Fruit fly (Drosophila melanogaster) S2 (cell line): Measurements from ENCODE around the gene CG32086.
"Not testable (repeated sequence)": the region's sequence is repeated elsewhere in the genome, so short reads cannot be mapped to it uniquely, and the experiment has no call there.

Experiments used
- CG8478 ChIP-seq: fragments of >200 bp; optimal IDR thresholded peaks from 2 replicates; lab custom pipeline; 2018
- CTCF ChIP-seq, 2 experiments: fragments of >200 bp; optimal IDR thresholded peaks; 2 replicates each; lab custom pipeline; 2018

The CG32086 gene

DNA sequence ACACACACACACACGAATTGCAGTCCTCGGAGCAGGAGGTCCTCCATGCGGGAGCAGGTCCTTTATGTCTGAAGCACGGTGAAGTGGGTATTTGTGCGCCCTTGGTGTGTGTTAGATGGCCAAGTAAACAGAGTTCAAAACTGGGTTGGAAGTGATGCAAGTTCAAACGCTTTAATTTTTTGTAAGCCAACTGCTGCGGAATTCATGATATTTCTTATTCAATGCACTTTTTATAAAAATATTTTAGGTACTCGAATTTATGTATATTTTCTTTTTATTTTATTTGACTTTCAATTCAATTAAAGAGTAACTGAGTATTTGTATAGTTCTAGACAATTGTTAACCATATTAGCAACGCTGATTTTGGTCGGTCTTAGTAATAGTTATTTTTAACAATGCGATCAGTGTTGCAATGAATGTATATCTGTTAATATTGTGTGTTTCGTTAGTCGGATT, 16.1 kb upstream of the CG32086 start, which contains the start of the genes CG14137 and CG46394:
CG14137 (minus strand) TSS at position 101 of the 456 bp plus-strand sequence.
CG46394 (plus strand) TSS at position 406 of the 456 bp plus-strand sequence.
- no peak for TF ChIP-seq CTCF (optimal IDR thresholded peaks at IDR 0.05; lab: Kevin White, UChicago)
- no peak for TF ChIP-seq CG8478 (lab: Kevin White, UChicago)

- TF ChIP-seq CTCF (optimal IDR thresholded peaks at IDR 0.05; lab: Kevin White, UChicago) = no peak
- TF ChIP-seq CG8478 (lab: Kevin White, UChicago) = no peak
Observed at dm6 chr3L:11599255-11599654, 15.4 kb upstream of the CG32086 start.

DNA sequence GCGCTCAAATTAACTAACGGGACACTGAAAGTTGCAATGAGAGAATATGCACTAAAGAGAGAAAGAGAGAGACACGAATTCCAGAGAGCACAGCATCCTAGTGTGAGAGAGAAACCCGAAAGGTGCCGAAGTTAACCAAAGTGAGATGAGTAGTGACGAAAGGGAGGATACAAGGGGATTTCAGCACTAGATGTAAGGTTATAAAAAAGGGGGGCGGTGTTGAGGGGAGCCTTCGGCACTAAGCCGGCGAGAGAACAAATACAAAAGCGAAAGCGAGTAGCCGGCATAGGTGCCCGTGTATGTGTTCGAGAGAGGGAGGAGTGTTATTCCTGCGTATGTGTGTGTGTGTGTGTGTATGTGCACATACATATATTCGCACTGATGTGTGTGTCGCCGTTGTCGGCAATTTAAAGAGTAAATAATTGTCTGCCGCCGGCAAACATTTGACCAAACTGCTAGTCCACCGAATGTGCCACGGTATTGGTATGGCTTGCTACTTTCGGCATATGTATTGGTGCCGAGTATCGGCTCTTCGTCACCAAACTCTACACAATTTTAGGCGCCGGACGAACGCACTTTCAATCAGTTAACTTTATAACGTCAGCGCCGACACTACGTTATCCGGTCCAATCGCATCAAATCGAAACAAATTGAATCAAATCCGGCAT, 12.9 kb upstream of the CG32086 start, which contains the start of gene CG7368:
CG7368 (plus strand) TSS at position 618 of the 668 bp plus-strand sequence.
- no peak for TF ChIP-seq CTCF (optimal IDR thresholded peaks at IDR 0.05; lab: Kevin White, UChicago)
- no peak for TF ChIP-seq CG8478 (lab: Kevin White, UChicago)

dm6 chr3L:11593778-11594177, 9.9 kb upstream of the CG32086 start:
- TF ChIP-seq CTCF (optimal IDR thresholded peaks at IDR 0.05; lab: Kevin White, UChicago) (no peak), CG8478 (lab: Kevin White, UChicago) (no peak)

DNA sequence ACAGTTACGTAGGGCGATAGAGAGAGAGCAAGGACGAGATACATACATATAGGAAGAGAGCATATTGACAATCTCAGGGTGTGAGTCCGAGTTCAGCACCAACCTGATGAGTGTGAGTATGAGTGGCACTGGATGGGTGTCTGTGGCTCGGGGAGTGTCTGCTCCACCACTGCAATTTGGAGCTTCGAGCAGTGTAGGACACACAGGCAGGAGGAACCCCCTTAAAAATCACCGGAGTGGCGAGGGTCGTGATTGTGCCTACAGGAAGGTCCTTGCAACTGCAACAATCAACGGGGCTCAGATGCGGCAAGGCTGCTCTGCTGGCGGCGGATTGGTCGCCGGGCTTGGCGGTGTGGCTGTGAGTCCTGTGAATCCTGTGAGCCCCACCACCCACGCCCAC, 7.9 kb upstream of the CG32086 start:
- TF ChIP-seq CTCF (optimal IDR thresholded peaks at IDR 0.05; lab: Kevin White, UChicago) (no peak), CG8478 (lab: Kevin White, UChicago) (no peak)

DNA sequence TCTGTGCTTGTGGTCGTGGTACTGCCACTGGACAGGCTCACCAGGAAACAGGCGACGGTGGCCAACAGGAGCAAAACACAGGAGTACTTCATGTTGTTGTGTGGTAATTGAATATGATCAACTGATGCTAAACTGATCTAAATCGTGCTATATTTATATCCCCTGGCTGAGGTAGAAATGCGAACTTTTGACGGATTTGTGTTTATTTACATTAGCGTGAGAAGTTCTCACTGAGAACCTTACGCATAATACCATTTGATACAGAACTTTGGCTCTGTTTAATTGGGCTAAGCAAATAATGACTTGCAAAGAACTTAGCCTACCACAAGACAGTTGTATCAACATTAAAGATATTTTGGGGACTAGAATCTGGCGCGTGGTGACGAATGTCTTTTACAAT, 7.3 kb upstream of the CG32086 start, which contains the start of gene CG33268:
CG33268 (minus strand) TSS at position 101 of the 400 bp plus-strand sequence.
- TF ChIP-seq CG8478 (lab: Kevin White, UChicago) (no peak), CTCF (optimal IDR thresholded peaks at IDR 0.05; lab: Kevin White, UChicago) (no peak)

- TF ChIP-seq CG8478 (lab: Kevin White, UChicago); CTCF (optimal IDR thresholded peaks at IDR 0.05; lab: Kevin White, UChicago): not testable (repeated sequence)
Observed at dm6 chr3L:11589395-11589794, 5.5 kb upstream of the CG32086 start, which contains the start of gene CG7377. Gene CG7377 (plus strand): TSS chr3L:11589695.

dm6 chr3L:11588594-11588993, 4.7 kb upstream of the CG32086 start:
- TF ChIP-seq CG8478 (lab: Kevin White, UChicago) = no peak
- TF ChIP-seq CTCF (optimal IDR thresholded peaks at IDR 0.05; lab: Kevin White, UChicago) = no peak

DNA sequence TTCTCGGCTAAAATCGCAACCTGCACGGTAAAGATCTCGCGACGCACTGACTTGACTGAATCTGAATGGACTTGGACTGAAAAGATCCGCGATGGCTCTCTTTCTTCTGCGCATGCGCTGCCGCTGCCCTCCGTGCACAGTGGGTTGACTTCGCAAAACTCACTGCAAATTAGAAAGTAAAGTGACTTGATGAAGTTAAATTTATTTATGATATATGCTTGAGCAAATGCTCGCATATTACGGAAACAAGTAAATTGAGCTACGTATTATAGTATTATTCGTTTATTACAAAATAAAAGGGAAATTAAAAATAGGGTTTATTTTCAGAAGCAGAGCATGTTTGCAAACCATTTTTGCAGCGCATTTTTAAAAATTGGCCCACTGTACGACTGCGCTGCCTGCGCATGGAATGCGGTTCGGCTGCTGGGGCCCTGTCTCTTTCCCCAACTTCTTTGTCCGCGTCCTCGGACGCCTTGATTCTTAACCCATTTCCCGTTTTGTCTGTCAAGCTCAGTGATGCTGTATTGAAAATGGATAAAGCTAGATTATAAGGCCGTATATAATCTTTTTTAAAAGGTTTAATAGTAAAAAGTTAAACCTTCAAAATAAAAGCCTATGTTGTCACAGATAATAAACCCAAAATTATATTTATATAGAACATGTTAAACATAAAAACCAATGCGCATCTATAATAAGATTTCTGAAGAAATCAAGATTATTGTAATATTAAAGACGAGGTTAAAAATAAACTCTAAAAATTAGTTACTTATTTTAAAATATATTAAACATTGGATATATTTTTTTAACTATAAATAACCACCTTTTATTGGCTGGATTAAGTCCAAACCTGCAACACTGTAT, 4.1 kb upstream of the CG32086 start, which contains the start of gene rt:
rt (minus strand) TSS at position 51 of the 861 bp plus-strand sequence.
- TF ChIP-seq CG8478 (lab: Kevin White, UChicago) = no peak
- TF ChIP-seq CTCF (optimal IDR thresholded peaks at IDR 0.05; lab: Kevin White, UChicago) = no peak

- TF ChIP-seq CTCF (optimal IDR thresholded peaks at IDR 0.05; lab: Kevin White, UChicago) = no peak
- no peak for TF ChIP-seq CG8478 (lab: Kevin White, UChicago)
Observed at dm6 chr3L:11586794-11587462, 3.1 kb upstream of the CG32086 start.

- no peak for TF ChIP-seq CG8478 (lab: Kevin White, UChicago)
- TF ChIP-seq CTCF (optimal IDR thresholded peaks at IDR 0.05; lab: Kevin White, UChicago) = no peak
Observed at dm6 chr3L:11582097-11582496, 1.8 kb downstream of the CG32086 start, which contains the start of gene CG33269. Gene CG33269 (minus strand): TSS chr3L:11582197.

DNA sequence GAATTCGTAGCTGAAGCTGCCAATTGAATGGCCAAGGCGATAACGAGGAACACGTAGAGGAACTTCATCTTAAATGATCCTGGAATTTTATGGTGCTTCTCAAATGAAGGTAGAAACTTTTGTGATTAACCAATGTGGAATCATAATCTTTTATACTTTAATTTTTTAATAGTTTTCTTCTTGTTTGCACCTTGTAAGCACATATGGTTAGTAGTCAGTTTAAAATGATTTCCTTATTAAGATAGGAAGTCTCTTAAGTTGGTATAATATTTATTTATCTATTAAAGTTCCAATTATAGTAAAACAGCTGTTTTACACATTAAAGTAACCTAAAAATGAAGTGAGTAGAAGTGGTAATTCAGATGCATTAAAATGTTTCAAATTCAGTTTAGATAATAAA, 2.9 kb downstream of the CG32086 start, which contains the start of gene CG43391:
CG43391 (minus strand) TSS at position 101 of the 400 bp plus-strand sequence.
- TF ChIP-seq CTCF (optimal IDR thresholded peaks at IDR 0.05; lab: Kevin White, UChicago) (no peak), CG8478 (lab: Kevin White, UChicago) (no peak)

DNA sequence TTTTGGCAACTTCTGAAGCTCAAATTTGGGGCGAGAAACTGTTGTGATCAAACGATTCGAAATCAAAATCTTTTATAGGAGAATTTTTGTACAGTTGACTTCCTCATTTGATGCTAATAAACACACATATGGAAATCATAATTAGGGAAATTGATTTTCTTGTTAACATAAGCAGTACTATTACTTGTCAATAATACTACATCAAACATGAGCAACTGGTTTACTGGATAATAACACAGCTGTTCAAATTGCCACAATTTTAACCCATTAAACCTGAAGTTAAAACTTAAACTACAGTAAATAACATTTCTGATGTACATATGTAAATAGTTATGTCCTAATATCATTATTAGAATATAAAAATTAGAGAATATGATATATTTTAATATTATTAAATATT, 3.9 kb downstream of the CG32086 start, which contains the start of gene CG43390:
CG43390 (minus strand) TSS at position 32 of the 400 bp plus-strand sequence.
- no peak for TF ChIP-seq CG8478 (lab: Kevin White, UChicago)
- TF ChIP-seq CTCF (optimal IDR thresholded peaks at IDR 0.05; lab: Kevin White, UChicago) = no peak

DNA sequence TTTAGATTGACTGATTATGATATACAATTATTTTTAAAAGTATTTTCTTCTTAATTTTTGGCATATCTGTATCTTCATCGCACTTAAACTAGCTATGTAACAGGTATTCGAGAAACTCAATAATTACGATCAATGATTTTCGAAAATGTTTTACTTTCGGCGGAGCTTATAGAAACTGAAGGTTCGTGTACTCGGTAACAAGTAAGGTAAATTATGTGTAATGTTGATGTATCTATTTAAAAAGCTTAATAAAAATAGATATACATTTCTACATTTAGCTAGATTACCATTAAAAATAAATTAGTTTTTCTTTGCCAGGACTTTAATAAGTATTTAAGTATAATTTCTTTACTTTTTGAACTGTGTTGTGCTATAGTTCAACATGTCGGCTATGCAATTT, 5.0 kb downstream of the CG32086 start:
- no peak for TF ChIP-seq CTCF (optimal IDR thresholded peaks at IDR 0.05; lab: Kevin White, UChicago)
- no peak for TF ChIP-seq CG8478 (lab: Kevin White, UChicago)
